Fruit fly (Drosophila melanogaster) whole organism, embryonic: ENCODE measurements around the gene CG14835.

ENCODE experiments used
- CG6254 ChIP-seq: fragments of 200-800 bp; sonication (Bioruptor generic); optimal IDR thresholded peaks from 3 replicates; lab custom pipeline; 2017; ENCODE audit warnings: mild to moderate bottlenecking, missing biosample characterization, missing genetic modification reagents, missing genetic modification characterization
- Ets97D ChIP-seq: fragments of 200-800 bp; sonication (Bioruptor generic); optimal IDR thresholded peaks from 3 replicates; lab custom pipeline; 2016; ENCODE audit warnings: missing biosample characterization, missing genetic modification characterization
- wor ChIP-seq: fragments of 200-800 bp; sonication (Bioruptor generic); IDR thresholded peaks from 2 replicates; pipeline ENCODE4 v1.3.6; 2022; ENCODE audit warnings: missing biosample characterization, missing genetic modification characterization
- zfh2 ChIP-seq: fragments of 200-800 bp; sonication (Bioruptor generic); optimal IDR thresholded peaks from 2 replicates; lab custom pipeline; 2016; ENCODE audit warnings: missing biosample characterization, missing genetic modification characterization

DNA sequence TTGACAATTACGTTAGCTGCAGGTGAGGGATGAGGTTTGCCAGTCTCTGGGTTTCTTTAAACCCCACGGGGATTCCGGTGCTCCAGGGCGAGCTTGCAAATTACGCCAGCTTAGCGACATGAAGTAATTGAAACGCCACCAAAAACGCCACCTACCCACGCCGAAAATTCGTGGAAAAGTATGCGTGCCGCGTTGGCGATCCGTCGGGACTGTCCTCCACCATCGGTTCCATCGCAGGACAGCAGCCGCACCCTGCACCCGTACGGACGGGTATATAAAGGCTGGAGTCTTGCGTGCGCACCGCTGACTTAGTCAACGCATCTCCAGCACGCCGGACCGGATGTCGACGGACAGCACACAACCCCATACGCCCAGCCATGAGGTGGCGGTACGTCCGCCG, 18.6 kb upstream of the CG14835 start, which contains the start of gene ppk26:
- no peak for TF ChIP-seq wor (GFP tag; lab: Robert Waterston, UW)
- TF ChIP-seq Ets97D (GFP tag; lab: Kevin White, UChicago), result no peak
- TF ChIP-seq CG6254 (GFP tag; lab: Kevin White, UChicago), result no peak
- TF ChIP-seq zfh2 (GFP tag; lab: Kevin White, UChicago), result no peak
